Worm (Caenorhabditis elegans): ENCODE measurements around the gene R06B10.7.

R06B10.7 gene

DNA sequence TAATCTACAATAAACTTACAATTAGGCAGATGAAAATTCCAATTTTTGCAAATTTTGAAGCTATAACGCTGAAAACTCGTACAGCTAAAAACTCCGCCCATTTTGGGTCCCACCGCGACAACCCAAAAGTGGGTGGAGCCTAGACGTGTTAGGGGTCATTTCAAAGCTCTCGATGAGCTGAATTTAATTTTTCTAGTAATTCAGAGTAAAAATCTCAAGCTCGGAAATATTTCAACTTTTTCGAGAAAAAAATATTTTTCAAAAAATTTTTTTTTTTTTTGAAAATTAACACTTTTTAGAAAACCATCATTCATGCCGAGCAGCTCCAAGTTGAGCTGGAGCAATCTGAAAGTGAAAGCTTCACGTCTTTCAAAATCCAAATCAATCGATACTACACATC, at the start of gene R06B10.7:
R06B10.7 (minus strand) TSS at position 101 of the 400 bp plus-strand sequence.
- TF ChIP-seq T23F11.4 (GFP tag; optimal IDR thresholded peaks at IDR 0.05), result no peak
- TF ChIP-seq Y22D7AL.16 (tag; optimal IDR thresholded peaks at IDR 0.05), result no peak
- TF ChIP-seq C08G9.2 (tag; optimal IDR thresholded peaks at IDR 0.05), result no peak

DNA sequence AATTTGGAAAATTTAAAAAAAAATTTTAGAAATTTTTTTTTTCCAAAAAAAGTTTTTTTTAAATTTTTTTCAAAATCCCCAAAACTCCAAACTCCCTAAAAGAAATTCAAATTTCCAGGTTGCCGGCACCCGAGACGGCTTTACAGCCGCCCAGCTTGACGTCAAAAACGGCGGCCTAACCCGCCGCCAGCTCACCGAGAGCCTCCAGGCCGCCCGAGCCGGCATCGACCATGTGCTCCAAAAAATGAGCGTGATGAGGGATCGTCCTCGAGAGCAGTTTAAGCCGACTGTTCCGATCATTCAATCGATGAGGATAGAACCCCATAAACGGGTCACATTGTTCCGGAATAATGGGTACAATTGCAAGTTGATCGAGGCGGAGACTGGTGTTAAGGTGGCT, 42.6 kb upstream of the R06B10.7 start:
- no peak for TF ChIP-seq unc-55 (GFP tag; optimal IDR thresholded peaks at IDR 0.05)
- no peak for TF ChIP-seq lim-6 (tag; optimal IDR thresholded peaks at IDR 0.05)
- TF ChIP-seq nhr-232 (tag; optimal IDR thresholded peaks at IDR 0.05), result no peak
- TF ChIP-seq pqm-1 (tag; optimal IDR thresholded peaks at IDR 0.05), result no peak
- no peak for TF ChIP-seq hlh-15 (tag; optimal IDR thresholded peaks at IDR 0.05)
- TF ChIP-seq ceh-48 (tag; optimal IDR thresholded peaks at IDR 0.05), result no peak
- no peak for TF ChIP-seq hlh-6 (tag; optimal IDR thresholded peaks at IDR 0.05)
- TF ChIP-seq ceh-9 (tag; optimal IDR thresholded peaks at IDR 0.05), result no peak

ce11 chrIII:1040059-1040458, 38.9 kb upstream of the R06B10.7 start:
- no peak for TF ChIP-seq Y22D7AL.16 (tag; optimal IDR thresholded peaks at IDR 0.05)
- TF ChIP-seq unc-42 (tag; optimal IDR thresholded peaks at IDR 0.05), result no peak
- no peak for TF ChIP-seq elt-4 (tag; optimal IDR thresholded peaks at IDR 0.05)
- TF ChIP-seq pat-9 (tag; optimal IDR thresholded peaks at IDR 0.05), result no peak
- no peak for TF ChIP-seq pha-4 (tag; optimal IDR thresholded peaks at IDR 0.05)
- no peak for TF ChIP-seq unc-55 (GFP tag; optimal IDR thresholded peaks at IDR 0.05)
- no peak for TF ChIP-seq ztf-16 (tag; optimal IDR thresholded peaks at IDR 0.05)
- TF ChIP-seq ceh-30 (tag; optimal IDR thresholded peaks at IDR 0.05), result no peak
- no peak for TF ChIP-seq nhr-11 (tag; optimal IDR thresholded peaks at IDR 0.05)
- no peak for TF ChIP-seq ceh-2 (tag; optimal IDR thresholded peaks at IDR 0.05)
- TF ChIP-seq ttx-3 (tag; optimal IDR thresholded peaks at IDR 0.05), result no peak
- no peak for TF ChIP-seq pros-1 (tag; optimal IDR thresholded peaks at IDR 0.05)
- TF ChIP-seq ceh-34 (tag; optimal IDR thresholded peaks at IDR 0.05), result no peak
- no peak for TF ChIP-seq ceh-48 (tag; optimal IDR thresholded peaks at IDR 0.05)
- TF ChIP-seq lin-11 (tag; optimal IDR thresholded peaks at IDR 0.05), result no peak

ce11 chrIII:1037173-1037572, 36.0 kb upstream of the R06B10.7 start, which contains the start of the genes chin-1 and BE0003N10.1:
chin-1 (minus strand) TSS chrIII:1037212.
BE0003N10.1 (plus strand) TSS chrIII:1037492.
- TF ChIP-seq hlh-8 (tag; optimal IDR thresholded peaks at IDR 0.05) (no peak), ceh-19 (GFP tag; optimal IDR thresholded peaks at IDR 0.05) (no peak), ceh-30 (tag; optimal IDR thresholded peaks at IDR 0.05) (peak; percentile 9), ttx-3 (tag; optimal IDR thresholded peaks at IDR 0.05) (peak; percentile 5), pha-2 (tag; optimal IDR thresholded peaks at IDR 0.05) (no peak), che-1 (tag; optimal IDR thresholded peaks at IDR 0.05) (no peak), ceh-48 (tag; optimal IDR thresholded peaks at IDR 0.05) (no peak), ztf-16 (tag; optimal IDR thresholded peaks at IDR 0.05) (no peak)

DNA sequence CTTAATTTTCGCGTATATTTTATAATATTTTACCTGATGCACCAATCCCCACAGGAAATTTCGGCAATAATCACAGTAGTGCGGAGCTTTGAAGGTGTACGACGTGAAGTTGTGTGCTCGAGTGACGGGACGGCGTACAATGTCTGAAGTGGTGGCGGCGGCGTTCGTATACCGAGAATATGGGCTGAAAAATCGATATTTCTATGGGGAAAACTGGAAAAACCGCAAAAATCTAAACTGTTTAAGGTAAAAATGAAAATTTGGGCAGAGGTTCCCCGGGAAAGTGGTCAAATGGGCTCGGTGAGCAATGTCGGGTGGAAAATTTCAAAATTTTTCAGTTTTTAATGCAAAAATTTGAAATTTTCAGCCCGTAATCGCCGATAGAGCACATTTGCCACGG, 33.7 kb upstream of the R06B10.7 start:
- TF ChIP-seq ceh-9 (tag; optimal IDR thresholded peaks at IDR 0.05), result no peak
- TF ChIP-seq hlh-30 (tag; optimal IDR thresholded peaks at IDR 0.05; ENCODE audit: insufficient read depth), result no peak
- no peak for TF ChIP-seq pros-1 (tag; optimal IDR thresholded peaks at IDR 0.05)
- TF ChIP-seq ceh-30 (tag; optimal IDR thresholded peaks at IDR 0.05), result no peak
- TF ChIP-seq unc-55 (GFP tag; optimal IDR thresholded peaks at IDR 0.05), result no peak
- no peak for TF ChIP-seq ceh-19 (GFP tag; optimal IDR thresholded peaks at IDR 0.05)

- no peak for TF ChIP-seq pros-1 (tag; optimal IDR thresholded peaks at IDR 0.05)
- TF ChIP-seq nhr-11 (tag; optimal IDR thresholded peaks at IDR 0.05), result no peak
- TF ChIP-seq sox-4 (tag; optimal IDR thresholded peaks at IDR 0.05), result no peak
- no peak for TF ChIP-seq lim-6 (tag; optimal IDR thresholded peaks at IDR 0.05)
- no peak for TF ChIP-seq zip-5 (tag; optimal IDR thresholded peaks at IDR 0.05)
- no peak for TF ChIP-seq hlh-8 (tag; optimal IDR thresholded peaks at IDR 0.05)
- no peak for TF ChIP-seq odd-2 (tag; optimal IDR thresholded peaks at IDR 0.05)
- TF ChIP-seq pqm-1 (tag; optimal IDR thresholded peaks at IDR 0.05), result no peak
- no peak for TF ChIP-seq unc-86 (tag; optimal IDR thresholded peaks at IDR 0.05)
- no peak for TF ChIP-seq ceh-19 (GFP tag; optimal IDR thresholded peaks at IDR 0.05)
- TF ChIP-seq dmd-4 (tag; optimal IDR thresholded peaks at IDR 0.05; ENCODE audit: borderline replicate concordance), result no peak
- no peak for TF ChIP-seq elt-2 (tag; optimal IDR thresholded peaks at IDR 0.05)
- no peak for TF ChIP-seq fkh-10 (GFP tag; optimal IDR thresholded peaks at IDR 0.05)
- no peak for TF ChIP-seq dve-1 (tag; optimal IDR thresholded peaks at IDR 0.05)
- TF ChIP-seq eyg-1 (tag; optimal IDR thresholded peaks at IDR 0.05), result no peak
- no peak for TF ChIP-seq ceh-24 (tag; optimal IDR thresholded peaks at IDR 0.05)
- no peak for TF ChIP-seq sdc-2 (tag; optimal IDR thresholded peaks at IDR 0.05)
- TF ChIP-seq hlh-15 (tag; optimal IDR thresholded peaks at IDR 0.05), result no peak
- TF ChIP-seq C38D4.7 (GFP tag; optimal IDR thresholded peaks at IDR 0.05), result no peak
Observed at ce11 chrIII:1030965-1031364, 29.8 kb upstream of the R06B10.7 start, which contains the start of the genes clc-26 and E_BE45912.2. clc-26 (minus strand) TSS chrIII:1031065. E_BE45912.2 (minus strand) TSS chrIII:1031103.
